Fruit fly (Drosophila melanogaster): ENCODE data around the gene p38c.

Gene p38c

dm6 chr3R:24188619-24189018 is 38.6 kb upstream of the p38c start, which contains the start of gene CG5515 (continued):
- 0 out of 2 replicates have a peak, but pooled peaks have one; percentile 7 for TF ChIP-seq CG10321 (GFP tag; IDR thresholded peaks at IDR 0.05)
- TF ChIP-seq ab (GFP tag; optimal IDR thresholded peaks at IDR 0.05): peak; percentile 33
- TF ChIP-seq da (GFP tag; optimal IDR thresholded peaks at IDR 0.05): peak; percentile 44
- peak; percentile 70 for TF ChIP-seq Atf3 (GFP tag; optimal IDR thresholded peaks at IDR 0.05)
- TF ChIP-seq zfh2 (GFP tag; optimal IDR thresholded peaks at IDR 0.05): peak; percentile 88
- TF ChIP-seq B-H2 (GFP tag; optimal IDR thresholded peaks at IDR 0.05): peak; percentile 75
- TF ChIP-seq CG12071 (GFP tag; optimal IDR thresholded peaks at IDR 0.05): no peak
- no peak for TF ChIP-seq CG14667 (GFP tag; IDR thresholded peaks at IDR 0.05)
- TF ChIP-seq CG11093 (GFP tag; IDR thresholded peaks at IDR 0.05): peak; percentile 51; the same call in 1 of the 3 replicates
- peak; percentile 86 for TF ChIP-seq Ssrp (tag; optimal IDR thresholded peaks at IDR 0.05)
- TF ChIP-seq CG17829 (tag; optimal IDR thresholded peaks at IDR 0.05): peak; percentile 66
- TF ChIP-seq CG18262 (tag; optimal IDR thresholded peaks at IDR 0.05): peak; percentile 64
- peak; percentile 80 for TF ChIP-seq CG7372 (GFP tag; IDR thresholded peaks at IDR 0.05)
- peak; percentile 62 for TF ChIP-seq Side (GFP tag; optimal IDR thresholded peaks at IDR 0.05)
- peak; percentile 68 for TF ChIP-seq CG4424 (GFP tag; optimal IDR thresholded peaks at IDR 0.05)
- peak; percentile 21; the same call in 1 of the 2 replicates for TF ChIP-seq aop (GFP tag; IDR thresholded peaks at IDR 0.05)
- no peak for TF ChIP-seq ERR (GFP tag; optimal IDR thresholded peaks at IDR 0.05)
- peak; percentile 74 for TF ChIP-seq CG32772 (GFP tag; IDR thresholded peaks at IDR 0.05)
- peak; percentile 36 for TF ChIP-seq CG30431 (GFP tag; optimal IDR thresholded peaks at IDR 0.05)
- 0 out of 2 replicates have a peak, but pooled peaks have one; percentile 32 for TF ChIP-seq Gsc (GFP tag; IDR thresholded peaks at IDR 0.05)
- peak; percentile 64 for TF ChIP-seq CG9215 (GFP tag; IDR thresholded peaks at IDR 0.05)
- TF ChIP-seq ttk (GFP tag; IDR thresholded peaks at IDR 0.05): peak; percentile 79
- TF ChIP-seq slou (GFP tag; optimal IDR thresholded peaks at IDR 0.05): no peak
- peak; percentile 87 for TF ChIP-seq Xrp1 (GFP tag; IDR thresholded peaks at IDR 0.05)
- TF ChIP-seq tup (GFP tag; optimal IDR thresholded peaks at IDR 0.05): peak; percentile 31
- peak; percentile 47; the same call in 1 of the 2 replicates for TF ChIP-seq CG31224 (GFP tag; IDR thresholded peaks at IDR 0.05)
- peak; percentile 59 for TF ChIP-seq CG17802 (tag; optimal IDR thresholded peaks at IDR 0.05)
- TF ChIP-seq Jarid2 (GFP tag; optimal IDR thresholded peaks at IDR 0.05): no peak
- peak; percentile 75 for TF ChIP-seq E2f1 (GFP tag; IDR thresholded peaks at IDR 0.05)
- no peak for TF ChIP-seq grn (GFP tag; optimal IDR thresholded peaks at IDR 0.05)
- no peak for TF ChIP-seq pfk (GFP tag; optimal IDR thresholded peaks at IDR 0.05)
- TF ChIP-seq CG32767 (GFP tag; IDR thresholded peaks at IDR 0.05): peak; percentile 75; the same call in 1 of the 2 replicates
- TF ChIP-seq CG10267 (tag; optimal IDR thresholded peaks at IDR 0.05): peak; percentile 59
- TF ChIP-seq CG7963 (GFP tag; IDR thresholded peaks at IDR 0.05; ENCODE audit: partially characterized antibody): peak; percentile 72
- TF ChIP-seq Drgx (GFP tag; IDR thresholded peaks at IDR 0.05): peak; percentile 75
- TF ChIP-seq CG12155 (GFP tag; optimal IDR thresholded peaks at IDR 0.05): peak; percentile 70
- peak; percentile 80 for TF ChIP-seq CG14050 (GFP tag; IDR thresholded peaks at IDR 0.05)
- peak; percentile 57 for TF ChIP-seq disco-r (GFP tag; optimal IDR thresholded peaks at IDR 0.05)
- TF ChIP-seq Rx (GFP tag; IDR thresholded peaks at IDR 0.05): peak; percentile 70
- TF ChIP-seq pita (GFP tag; optimal IDR thresholded peaks at IDR 0.05): no peak
- TF ChIP-seq NK7.1 (GFP tag; optimal IDR thresholded peaks at IDR 0.05): peak; percentile 29
- no peak for TF ChIP-seq CG7745 (tag; optimal IDR thresholded peaks at IDR 0.05)
- TF ChIP-seq luna (GFP tag; optimal IDR thresholded peaks at IDR 0.05): no peak
- peak; percentile 54 for TF ChIP-seq Sry-δ (GFP tag; optimal IDR thresholded peaks at IDR 0.05)
- no peak for TF ChIP-seq cwo (GFP tag; optimal IDR thresholded peaks at IDR 0.05)
- TF ChIP-seq CG17186 (GFP tag; optimal IDR thresholded peaks at IDR 0.05): no peak
- TF ChIP-seq CG3726 (GFP tag; IDR thresholded peaks at IDR 0.05): peak; percentile 10; the same call in 1 of the 3 replicates
- TF ChIP-seq HLHmδ (GFP tag; optimal IDR thresholded peaks at IDR 0.05): no peak
- TF ChIP-seq Blimp-1 (GFP tag; optimal IDR thresholded peaks at IDR 0.05): peak; percentile 80
- no peak for TF ChIP-seq Deaf1 (tag; optimal IDR thresholded peaks at IDR 0.05)
- TF ChIP-seq ftz-f1 (GFP tag; optimal IDR thresholded peaks at IDR 0.05): no peak
- TF ChIP-seq CG17361 (GFP tag; IDR thresholded peaks at IDR 0.05): peak; percentile 65

Data from whole organism, embryonic.